Worm (Caenorhabditis elegans): ENCODE results near the gene snx-14.

Gene snx-14

DNA sequence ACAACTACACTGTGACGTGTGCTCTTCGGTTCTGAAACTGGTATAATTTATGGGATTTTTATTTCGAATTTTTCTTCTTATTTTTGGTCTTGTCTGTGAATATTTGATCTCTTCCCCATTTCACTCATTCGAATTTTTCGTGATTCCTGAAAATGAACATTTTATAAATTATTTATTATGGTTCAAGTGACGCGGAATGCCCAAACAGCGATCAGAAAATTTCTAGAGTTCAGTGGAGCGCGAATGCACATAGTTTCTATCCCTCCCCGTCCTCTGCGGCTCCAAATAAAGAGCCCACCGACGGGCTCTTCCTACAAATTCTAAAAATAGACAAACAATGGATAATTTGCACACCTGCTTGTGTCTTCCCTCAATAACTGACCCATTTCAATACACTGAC lies 27.4 kb downstream of the snx-14 start, which contains the start of gene F54F11.1:
Gene F54F11.1 (plus strand): TSS at position 301 of the 400 bp plus-strand sequence.
- TF ChIP-seq gei-8 (GFP tag; optimal IDR thresholded peaks at IDR 0.05) (no peak), cey-2 (tag; optimal IDR thresholded peaks at IDR 0.05; ENCODE audit: borderline replicate concordance, insufficient read depth) (no peak), attf-4 (tag; optimal IDR thresholded peaks at IDR 0.05) (no peak), T26A8.4 (GFP tag; IDR thresholded peaks at IDR 0.05) (no peak), hif-1 (tag; optimal IDR thresholded peaks at IDR 0.05) (no peak), lin-29 (GFP tag; IDR thresholded peaks at IDR 0.05) (no peak), daf-19 (GFP tag; conservative IDR thresholded peaks at IDR 0.05) (no peak), rbr-2 (tag; optimal IDR thresholded peaks at IDR 0.05) (no peak), ceh-28 (tag; optimal IDR thresholded peaks at IDR 0.05) (no peak), hlh-30 (tag; optimal IDR thresholded peaks at IDR 0.05; ENCODE audit: insufficient read depth) (no peak), daf-12 (tag; optimal IDR thresholded peaks at IDR 0.05) (no peak), lin-1 (GFP tag; IDR thresholded peaks at IDR 0.05) (no peak), spr-1 (tag; optimal IDR thresholded peaks at IDR 0.05) (no peak), snpc-1.2 (GFP tag; IDR thresholded peaks at IDR 0.05) (no peak), tag-97 (GFP tag; IDR thresholded peaks at IDR 0.05) (no peak)

DNA sequence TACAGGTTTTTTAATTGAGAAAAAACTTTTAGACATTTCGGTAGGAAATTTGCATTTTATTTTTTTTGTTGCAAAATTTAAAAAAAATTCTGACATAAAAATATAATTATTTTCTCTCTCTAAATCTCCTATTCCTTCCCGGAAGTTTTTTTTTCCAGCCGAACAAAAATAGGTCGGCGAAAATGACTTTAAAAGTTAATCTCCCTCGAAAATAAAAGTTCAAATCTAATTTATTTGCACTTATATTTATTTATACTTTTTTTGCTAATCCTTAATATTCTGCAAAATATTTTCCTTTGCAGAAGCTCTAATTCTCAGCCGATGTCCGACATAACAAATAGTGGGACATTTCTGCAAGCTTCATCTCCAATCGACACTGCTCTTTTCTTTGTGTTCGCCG lies 29.4 kb downstream of the snx-14 start, which contains the start of gene F45H10.5:
Gene F45H10.5 (plus strand): TSS at position 301 of the 400 bp plus-strand sequence.
- no peak for TF ChIP-seq saeg-2 (GFP tag; IDR thresholded peaks at IDR 0.05)
- peak in 1 of 2 experiments; percentile 5 for TF ChIP-seq unc-62 (GFP tag; optimal IDR thresholded peaks at IDR 0.05 in 1 of 2)
- no peak for TF ChIP-seq unc-62 (tag; optimal IDR thresholded peaks at IDR 0.05)

DNA sequence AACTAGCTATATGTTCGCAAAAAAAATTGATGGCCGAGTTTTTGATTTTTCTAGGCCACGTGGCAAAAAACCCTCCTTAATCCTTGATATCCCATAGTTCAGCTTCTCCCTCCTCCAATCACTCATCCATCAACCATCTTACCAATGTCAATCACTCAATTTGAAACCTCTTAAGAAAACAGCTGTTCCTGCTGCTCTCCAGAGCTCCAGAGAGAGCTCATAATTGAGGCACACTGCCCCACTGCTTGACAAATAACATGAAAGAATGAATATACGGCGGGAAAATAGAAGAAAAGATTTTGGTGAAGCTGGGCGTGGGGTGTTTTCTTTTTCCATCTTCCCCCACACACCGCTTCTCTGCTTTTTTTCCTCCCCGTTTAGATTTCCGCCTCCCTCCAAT lies 30.4 kb downstream of the snx-14 start:
- TF ChIP-seq aha-1 (tag) (peak; percentile 76), nhr-6 (tag; optimal IDR thresholded peaks at IDR 0.05) (no peak), unc-62 (GFP tag; optimal IDR thresholded peaks at IDR 0.05 in 1 of 2) (peak in 1 of 2 experiments; percentile 21), unc-62 (tag; optimal IDR thresholded peaks at IDR 0.05) (no peak), nhr-237 (tag; optimal IDR thresholded peaks at IDR 0.05) (no peak)

DNA sequence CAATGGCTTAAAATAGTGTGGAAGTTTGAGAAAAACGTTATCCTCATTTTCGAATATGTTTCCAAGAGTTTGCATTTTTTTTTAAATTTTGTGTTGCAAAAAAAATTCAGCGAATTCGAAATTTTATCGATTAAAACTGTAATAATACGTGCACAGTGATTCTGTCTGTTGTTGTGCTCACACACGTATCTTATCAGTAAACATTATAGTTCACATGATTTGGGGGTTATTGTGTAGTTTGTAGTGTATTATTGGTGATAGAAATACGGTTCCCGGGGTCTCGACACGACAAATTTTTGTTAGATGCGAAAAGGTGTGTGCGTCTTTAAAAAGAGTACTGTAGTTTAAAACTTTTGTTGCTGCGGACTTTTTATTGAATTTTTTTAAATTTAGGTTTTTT lies 35.3 kb downstream of the snx-14 start, which contains the start of gene drr-1:
Gene drr-1 (minus strand): TSS at position 183 of the 400 bp plus-strand sequence.
- TF ChIP-seq nhr-48 (tag; optimal IDR thresholded peaks at IDR 0.05) (no peak), daf-16 (GFP tag; optimal IDR thresholded peaks at IDR 0.05) (no peak), daf-16 (tag; optimal IDR thresholded peaks at IDR 0.05) (peak; percentile 87), zip-11 (GFP tag; IDR thresholded peaks at IDR 0.05) (no peak), mdl-1 (tag; optimal IDR thresholded peaks at IDR 0.05) (no peak), lsy-2 (tag; optimal IDR thresholded peaks at IDR 0.05) (peak in 1 of 2 experiments; percentile 4), F37D6.2 (tag; optimal IDR thresholded peaks at IDR 0.05) (no peak), zag-1 (tag; optimal IDR thresholded peaks at IDR 0.05) (no peak), ceh-62 (tag; optimal IDR thresholded peaks at IDR 0.05) (no peak), dve-1 (tag; optimal IDR thresholded peaks at IDR 0.05; ENCODE audit: insufficient read depth) (peak; percentile 44), daf-8 (GFP tag; IDR thresholded peaks at IDR 0.05) (no peak), nhr-102 (tag; optimal IDR thresholded peaks at IDR 0.05) (no peak), ZK546.5 (tag; optimal IDR thresholded peaks at IDR 0.05) (no peak), nhr-28 (tag; optimal IDR thresholded peaks at IDR 0.05) (peak; percentile 97), unc-130 (GFP tag; optimal IDR thresholded peaks at IDR 0.05) (no peak), hlh-11 (tag; optimal IDR thresholded peaks at IDR 0.05) (peak; percentile 33), ama-1 (optimal IDR thresholded peaks at IDR 0.05) (no peak), aha-1 (tag) (peak; percentile 45), lim-7 (GFP tag; IDR thresholded peaks at IDR 0.05) (no peak), T20F7.1 (GFP tag; optimal IDR thresholded peaks at IDR 0.05) (no peak), nhr-77 (tag; optimal IDR thresholded peaks at IDR 0.05) (peak; percentile 38)
